Worm (Caenorhabditis elegans): ENCODE results near the gene Y46G5A.18.

DNA sequence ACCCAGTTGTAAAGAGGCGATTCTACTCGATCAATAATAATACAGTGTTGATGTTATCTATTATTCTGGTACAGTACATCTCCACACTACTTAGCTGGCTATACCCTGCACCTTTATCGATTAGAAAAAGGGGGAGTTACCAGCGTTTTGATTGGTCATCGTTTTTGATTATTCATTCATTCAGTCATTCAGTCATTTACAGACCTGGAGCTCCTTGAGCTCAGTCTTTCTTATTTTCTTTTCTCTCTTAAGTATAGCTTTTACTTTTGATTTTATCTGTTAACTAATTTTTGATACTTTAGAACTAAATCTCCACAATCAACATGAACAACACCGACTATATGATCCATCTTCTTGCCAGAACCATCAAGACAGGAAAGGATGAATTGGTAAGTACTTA, 45.1 kb upstream of the Y46G5A.18 start, which contains the start of gene Y46G5A.28:
- no peak for TF ChIP-seq elt-2 (tag; optimal IDR thresholded peaks at IDR 0.05)
- TF ChIP-seq mdl-1 (tag; optimal IDR thresholded peaks at IDR 0.05) = no peak
- no peak for TF ChIP-seq nhr-11 (tag; optimal IDR thresholded peaks at IDR 0.05)
- no peak for TF ChIP-seq zag-1 (tag; optimal IDR thresholded peaks at IDR 0.05)
- TF ChIP-seq elt-3 (tag; optimal IDR thresholded peaks at IDR 0.05) = no peak
- no peak for TF ChIP-seq snpc-4 (tag; optimal IDR thresholded peaks at IDR 0.05)
- no peak for TF ChIP-seq lin-39 (tag; optimal IDR thresholded peaks at IDR 0.05)
- TF ChIP-seq nhr-237 (tag; optimal IDR thresholded peaks at IDR 0.05) = no peak
- no peak for TF ChIP-seq R02D3.7 (tag; optimal IDR thresholded peaks at IDR 0.05)
- no peak for TF ChIP-seq nhr-76 (tag; optimal IDR thresholded peaks at IDR 0.05)
- no peak for TF ChIP-seq nfya-1 (tag; optimal IDR thresholded peaks at IDR 0.05; ENCODE audit: insufficient read depth)
- no peak for TF ChIP-seq ceh-16 (tag; optimal IDR thresholded peaks at IDR 0.05)
- TF ChIP-seq ama-1 (optimal IDR thresholded peaks at IDR 0.05) = no peak
- no peak for TF ChIP-seq nhr-23 (tag; optimal IDR thresholded peaks at IDR 0.05)
